Worm (Caenorhabditis elegans) whole organism, dauer: Measurements from ENCODE around the gene M02D8.6.

Source experiments
- unc-62 ChIP-seq: sonication (generic microtip); optimal IDR thresholded peaks from 2 replicates; lab custom pipeline; 2017; ENCODE audit warnings: missing biosample characterization, missing genetic modification reagents, missing genetic modification characterization

The M02D8.6 gene

DNA sequence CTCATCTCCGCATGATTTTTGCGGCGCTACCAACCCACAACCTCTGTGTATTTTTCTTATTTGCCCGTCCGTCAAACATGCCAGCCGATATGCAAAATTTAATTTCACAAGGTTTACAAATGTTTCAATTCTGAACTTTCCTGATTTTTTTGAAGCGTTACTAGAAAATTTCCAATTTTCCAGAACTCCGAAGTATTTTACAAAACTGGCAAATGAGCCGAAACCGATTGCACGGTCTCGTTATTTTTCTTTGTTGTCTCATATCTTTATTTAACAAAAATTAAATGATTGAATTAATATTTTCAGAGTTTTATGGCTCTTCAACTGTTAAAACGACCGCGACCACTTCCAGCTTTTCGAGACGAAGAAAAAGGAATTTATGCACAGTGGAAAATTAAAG lies 23.7 kb downstream of the M02D8.6 start, which contains the start of gene F53A9.3:
Gene F53A9.3 (plus strand): TSS at position 301 of the 400 bp plus-strand sequence.
- no peak for TF ChIP-seq unc-62 (GFP tag; lab: Kevin White, UChicago)

DNA sequence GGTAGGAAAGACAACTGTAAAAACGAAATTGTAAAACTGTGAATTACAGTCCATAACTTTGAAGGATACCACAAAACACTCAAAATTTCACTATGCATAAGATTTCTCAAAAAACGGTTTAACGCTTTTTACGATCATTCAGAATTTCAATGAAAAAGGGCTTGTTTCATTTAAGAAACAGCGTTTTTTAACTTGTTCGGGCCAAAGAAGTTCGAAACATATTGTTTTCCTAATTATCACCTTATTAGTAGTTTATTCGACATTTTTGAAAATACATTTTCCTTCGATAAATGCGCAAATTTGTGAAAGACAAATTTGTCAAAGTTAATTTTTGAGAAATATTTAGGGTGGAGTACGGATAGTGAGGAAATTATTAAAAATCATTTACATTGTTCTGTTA lies 26.9 kb downstream of the M02D8.6 start:
- TF ChIP-seq unc-62 (GFP tag; lab: Kevin White, UChicago): no peak

DNA sequence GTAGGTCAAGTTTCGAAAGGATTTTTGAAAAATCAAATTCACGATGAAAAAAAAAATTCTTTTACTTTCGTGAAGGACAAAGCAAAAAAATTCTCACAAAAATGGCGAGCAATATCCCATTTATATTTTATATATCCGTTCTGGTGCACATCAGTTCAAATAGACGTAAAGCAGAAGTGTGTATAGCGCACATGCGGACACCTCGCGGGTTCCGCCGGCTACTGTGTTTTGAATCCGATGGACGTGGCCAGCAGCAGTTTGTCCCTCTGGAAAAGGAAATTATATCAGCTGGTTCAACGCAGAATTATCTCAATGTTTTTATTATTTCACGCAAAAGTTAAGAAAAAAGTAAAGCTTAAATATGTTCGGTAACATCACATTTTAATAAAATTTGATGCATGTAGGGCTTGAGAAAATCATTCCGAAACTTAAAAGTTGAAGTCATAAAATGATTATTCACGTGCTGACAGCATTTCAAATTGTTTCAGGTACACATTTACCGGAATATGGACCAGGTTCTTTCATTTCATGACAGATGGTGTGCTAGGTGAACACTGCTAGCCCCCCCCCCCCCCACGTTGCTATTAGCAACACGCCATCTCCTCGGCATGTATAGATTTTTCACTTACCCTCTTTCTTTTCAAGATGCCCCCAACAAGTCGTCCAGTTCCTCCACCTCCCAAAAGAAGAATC lies 27.9 kb downstream of the M02D8.6 start, which contains the start of gene jbts-14:
Gene jbts-14 (plus strand): TSS at position 643 of the 693 bp plus-strand sequence.
- no peak for TF ChIP-seq unc-62 (GFP tag; lab: Kevin White, UChicago)

DNA sequence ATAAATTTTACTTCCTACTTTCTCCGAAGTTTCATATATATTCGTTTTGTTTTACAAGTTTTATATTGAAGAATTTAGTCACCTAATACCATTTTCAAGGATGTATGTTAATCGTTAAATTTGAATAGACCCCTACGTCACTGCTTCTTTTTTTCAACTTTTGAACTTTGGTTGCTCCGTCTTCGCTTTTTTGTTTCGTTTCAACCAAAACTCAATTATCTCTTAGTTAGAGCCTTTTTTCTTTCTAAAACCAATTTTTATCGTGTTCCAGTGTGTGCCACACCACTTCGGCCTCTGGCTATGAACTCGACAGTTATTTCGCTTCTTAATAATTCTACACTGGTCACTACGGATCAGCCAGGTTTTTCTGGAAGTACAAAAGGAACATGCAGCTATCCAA lies 34.2 kb downstream of the M02D8.6 start, which contains the start of gene frpr-8:
Gene frpr-8 (plus strand): TSS at position 301 of the 400 bp plus-strand sequence.
- no peak for TF ChIP-seq unc-62 (GFP tag; lab: Kevin White, UChicago)

DNA sequence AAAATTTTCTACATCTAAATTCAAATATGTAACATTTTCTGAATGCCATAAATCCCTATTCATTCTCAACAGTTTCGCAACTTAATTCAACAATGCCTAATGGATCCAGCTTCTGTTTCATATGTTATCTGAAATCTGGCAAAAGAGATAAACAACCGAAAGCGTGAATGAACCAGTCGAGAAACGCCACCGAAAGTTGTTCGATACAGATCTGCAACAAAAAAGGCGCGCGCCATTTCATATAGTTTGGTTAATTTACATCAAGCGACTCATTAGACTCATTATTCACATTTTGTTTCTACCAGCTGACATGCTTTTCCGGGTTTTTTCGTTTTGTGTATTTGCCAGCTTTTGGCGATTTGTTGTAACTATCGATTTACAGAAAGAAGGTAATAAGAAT lies 50.1 kb downstream of the M02D8.6 start, which contains the start of gene K09E2.1:
Gene K09E2.1 (plus strand): TSS at position 301 of the 400 bp plus-strand sequence.
- TF ChIP-seq unc-62 (GFP tag; lab: Kevin White, UChicago): no peak
